Fruit fly (Drosophila melanogaster) whole organism, wandering third instar larva: ENCODE data around the gene Cpr66D.

Source experiments
- Abd-B ChIP-seq: fragments of >200 bp; optimal IDR thresholded peaks from 2 replicates; lab custom pipeline; 2017; ENCODE audit warnings: missing biosample characterization, missing genetic modification characterization
- CG32264 ChIP-seq: fragments of 200-800 bp; sonication (Bioruptor generic); optimal IDR thresholded peaks from 2 replicates; lab custom pipeline; 2016; ENCODE audit warnings: missing biosample characterization, missing genetic modification characterization
- CG9705 ChIP-seq: fragments of 200-800 bp; sonication (Bioruptor generic); optimal IDR thresholded peaks from 2 replicates; lab custom pipeline; 2018; ENCODE audit warnings: missing biosample characterization, mild to moderate bottlenecking, missing genetic modification characterization
- CrebA ChIP-seq: fragments of 200-800 bp; sonication (Bioruptor generic); optimal IDR thresholded peaks from 2 replicates; lab custom pipeline; 2016; ENCODE audit warnings: missing biosample characterization, mild to moderate bottlenecking, missing genetic modification characterization, borderline replicate concordance
- Dfd ChIP-seq: fragments of >200 bp; optimal IDR thresholded peaks from 2 replicates; lab custom pipeline; 2017; ENCODE audit warnings: missing biosample characterization, missing genetic modification characterization
- Dif ChIP-seq: fragments of 200-275, 200-300 bp; sonication (Bioruptor generic); optimal IDR thresholded peaks from 2 replicates; lab custom pipeline; 2018; ENCODE audit warnings: missing biosample characterization, missing genetic modification characterization; ENCODE audit not compliant: partially characterized antibody
- GATAd ChIP-seq: sonication (Bioruptor generic); optimal IDR thresholded peaks from 2 replicates; lab custom pipeline; 2016; ENCODE audit warnings: missing biosample characterization, missing genetic modification characterization
- HLH106 ChIP-seq: fragments of 200-800 bp; optimal IDR thresholded peaks from 3 replicates; lab custom pipeline; 2019; ENCODE audit warnings: missing biosample characterization, mild to moderate bottlenecking, missing genetic modification characterization, moderate library complexity
- Hnf4 ChIP-seq: fragments of 200-800 bp; sonication (Bioruptor generic); optimal IDR thresholded peaks from 2 replicates; lab custom pipeline; 2016; ENCODE audit warnings: missing biosample characterization, mild to moderate bottlenecking, missing genetic modification characterization
- Hr78 ChIP-seq: fragments of >200 bp; optimal IDR thresholded peaks from 2 replicates; lab custom pipeline; 2017; ENCODE audit warnings: missing biosample characterization, missing genetic modification characterization
- Hr83 ChIP-seq: fragments of 200-300 bp; sonication (Bioruptor generic); optimal IDR thresholded peaks from 2 replicates; lab custom pipeline; 2016; ENCODE audit warnings: missing biosample characterization, mild to moderate bottlenecking, missing genetic modification characterization, moderate library complexity; ENCODE audit not compliant: poor library complexity, severe bottlenecking
- Jra ChIP-seq: sonication (Bioruptor generic); optimal IDR thresholded peaks from 2 replicates; lab custom pipeline; 2016; ENCODE audit warnings: missing biosample characterization, missing genetic modification characterization
- Mio ChIP-seq: sonication (Bioruptor generic); optimal IDR thresholded peaks from 2 replicates; lab custom pipeline; 2016; ENCODE audit warnings: missing biosample characterization, missing genetic modification characterization
- Myc ChIP-seq: fragments of >200 bp; optimal IDR thresholded peaks from 2 replicates; lab custom pipeline; 2017
- N ChIP-seq: fragments of >200 bp; optimal IDR thresholded peaks from 2 replicates; lab custom pipeline; 2018; ENCODE audit warnings: missing biosample characterization, missing external identifiers, missing genetic modification characterization
- OdsH ChIP-seq: fragments of 200-800 bp; sonication (Bioruptor generic); optimal IDR thresholded peaks from 2 replicates; lab custom pipeline; 2016; ENCODE audit warnings: missing biosample characterization, mild to moderate bottlenecking, missing genetic modification characterization
- Rel ChIP-seq, 2 experiments: fragments of 200-800 bp; sonication (Bioruptor generic) in 1 of 2; optimal IDR thresholded peaks; 2 replicates in 1 of 2; 3 replicates in 1 of 2; lab custom pipeline; 2016 to 2019; ENCODE audit warnings: mild to moderate bottlenecking in 2 of 2, missing biosample characterization in 2 of 2, missing genetic modification characterization in 2 of 2, moderate library complexity in 1 of 2
- Sp1 ChIP-seq: fragments of 200-800 bp; sonication (Bioruptor generic); optimal IDR thresholded peaks from 3 replicates; lab custom pipeline; 2019; ENCODE audit warnings: missing biosample characterization, mild to moderate bottlenecking, missing genetic modification characterization, moderate library complexity
- Vsx2 ChIP-seq: fragments of 200-300, 225-300 bp; sonication (Bioruptor generic); optimal IDR thresholded peaks from 2 replicates; lab custom pipeline; 2018; ENCODE audit warnings: missing biosample characterization, missing genetic modification characterization; ENCODE audit not compliant: partially characterized antibody
- br ChIP-seq: fragments of 200-800 bp; sonication (Bioruptor generic); optimal IDR thresholded peaks from 2 replicates; lab custom pipeline; 2016; ENCODE audit warnings: missing biosample characterization, missing genetic modification characterization
- brk ChIP-seq: fragments of 200-800 bp; sonication (Bioruptor generic); optimal IDR thresholded peaks from 2 replicates; lab custom pipeline; 2016; ENCODE audit warnings: missing biosample characterization, mild to moderate bottlenecking, missing genetic modification characterization
- dl ChIP-seq, 2 experiments: fragments of 175-275, 200-275 bp in 1 of 2; fragments of 200-275 bp in 1 of 2; sonication (Bioruptor generic); optimal IDR thresholded peaks; lab custom pipeline; 2018; ENCODE audit warnings: mild to moderate bottlenecking in 2 of 2, missing biosample characterization in 2 of 2, missing genetic modification characterization in 2 of 2, moderate library complexity in 2 of 2; ENCODE audit not compliant: partially characterized antibody in 2 of 2, insufficient read depth in 1 of 2
- dmrt93B ChIP-seq: fragments of 200-800 bp; sonication (Bioruptor generic); optimal IDR thresholded peaks from 2 replicates; lab custom pipeline; 2018; ENCODE audit warnings: missing biosample characterization, mild to moderate bottlenecking, missing genetic modification characterization
- dsf ChIP-seq: sonication (Bioruptor generic); optimal IDR thresholded peaks from 2 replicates; lab custom pipeline; 2016; ENCODE audit warnings: missing biosample characterization, missing genetic modification characterization, borderline replicate concordance
- ey ChIP-seq: fragments of 200-800 bp; sonication (Bioruptor generic); optimal IDR thresholded peaks from 2 replicates; lab custom pipeline; 2016; ENCODE audit warnings: missing biosample characterization, missing genetic modification characterization
- foxo ChIP-seq, 2 experiments: fragments of 200-800 bp; sonication (Bioruptor generic); optimal IDR thresholded peaks; 2 replicates in 1 of 2; 3 replicates in 1 of 2; lab custom pipeline; 2016 to 2017; ENCODE audit warnings: missing biosample characterization in 2 of 2, missing genetic modification characterization in 2 of 2
- fru ChIP-seq: fragments of 200-800 bp; sonication (Bioruptor generic); optimal IDR thresholded peaks from 3 replicates; lab custom pipeline; 2016; ENCODE audit warnings: missing biosample characterization, mild to moderate bottlenecking, missing genetic modification characterization
- h ChIP-seq: fragments of 200-800 bp; sonication (Bioruptor generic); optimal IDR thresholded peaks from 3 replicates; lab custom pipeline; 2016; ENCODE audit warnings: missing biosample characterization, mild to moderate bottlenecking, missing genetic modification characterization
- jim ChIP-seq: fragments of 175-275, 200-325 bp; sonication (Bioruptor generic); optimal IDR thresholded peaks from 2 replicates; lab custom pipeline; 2016; ENCODE audit warnings: missing biosample characterization, mild to moderate bottlenecking, missing genetic modification characterization
- lola ChIP-seq: fragments of >200 bp; optimal IDR thresholded peaks from 2 replicates; lab custom pipeline; 2017; ENCODE audit warnings: missing biosample characterization, missing genetic modification characterization
- pan ChIP-seq: fragments of >200 bp; optimal IDR thresholded peaks from 2 replicates; lab custom pipeline; 2017
- psq ChIP-seq: fragments of 200-800 bp; sonication (Bioruptor generic); optimal IDR thresholded peaks from 3 replicates; lab custom pipeline; 2017; ENCODE audit warnings: missing biosample characterization, mild to moderate bottlenecking, missing genetic modification characterization, moderate library complexity
- rgr ChIP-seq: fragments of 200-800 bp; sonication (Bioruptor generic); optimal IDR thresholded peaks from 3 replicates; lab custom pipeline; 2016; ENCODE audit warnings: missing biosample characterization, mild to moderate bottlenecking, missing genetic modification characterization
- sage ChIP-seq: fragments of 200-800 bp; sonication (Bioruptor generic); optimal IDR thresholded peaks from 2 replicates; lab custom pipeline; 2016; ENCODE audit warnings: missing biosample characterization, mild to moderate bottlenecking, missing genetic modification characterization
- sv ChIP-seq: fragments of 200-800 bp; sonication (Bioruptor generic); optimal IDR thresholded peaks from 3 replicates; lab custom pipeline; 2016; ENCODE audit warnings: missing biosample characterization, missing genetic modification characterization
- tai ChIP-seq: sonication (Bioruptor generic); optimal IDR thresholded peaks from 2 replicates; lab custom pipeline; 2016; ENCODE audit warnings: missing biosample characterization, missing genetic modification characterization
- usp ChIP-seq: fragments of >200 bp; optimal IDR thresholded peaks from 2 replicates; lab custom pipeline; 2017; ENCODE audit warnings: missing biosample characterization, missing genetic modification characterization
- woc ChIP-seq: sonication (Bioruptor generic); optimal IDR thresholded peaks from 2 replicates; lab custom pipeline; 2016; ENCODE audit warnings: missing biosample characterization, mild to moderate bottlenecking, missing genetic modification characterization

Gene Cpr66D

dm6 chr3L:8686646-8687045, 46.4 kb downstream of the Cpr66D start:
- no peak for TF ChIP-seq ey (GFP tag; lab: Kevin White, UChicago)
- no peak for TF ChIP-seq Rel (GFP tag; optimal IDR thresholded peaks at IDR 0.05; lab: Kevin White, UChicago)
- peak; percentile 92 for TF ChIP-seq Rel (tag; optimal IDR thresholded peaks at IDR 0.05; lab: Kevin White, UChicago)
- TF ChIP-seq, all 38 proteins: peak for 1

- TF ChIP-seq GATAd: no peak
- TF ChIP-seq woc (GFP tag; lab: Kevin White, UChicago): no peak
- TF ChIP-seq usp (GFP tag; lab: Kevin White, UChicago): no peak
- TF ChIP-seq br (GFP tag; lab: Kevin White, UChicago): peak; percentile 40
- TF ChIP-seq fru: peak; percentile 67
- peak; percentile 43 for TF ChIP-seq jim (GFP tag; lab: Kevin White, UChicago)
- no peak for TF ChIP-seq Mio (GFP tag; lab: Kevin White, UChicago)
- no peak for TF ChIP-seq N
- no peak for TF ChIP-seq dl (GFP tag; optimal IDR thresholded peaks at IDR 0.05; lab: Kevin White, UChicago; ENCODE audit: insufficient read depth in 1 of 2, partially characterized antibody in 2 of 2)
- TF ChIP-seq brk (GFP tag; lab: Kevin White, UChicago): no peak
- TF ChIP-seq OdsH (GFP tag; lab: Kevin White, UChicago): no peak
- TF ChIP-seq Jra (GFP tag; lab: Kevin White, UChicago): no peak
- no peak for TF ChIP-seq Dfd (GFP tag; lab: Kevin White, UChicago)
- TF ChIP-seq foxo (GFP tag; optimal IDR thresholded peaks at IDR 0.05; lab: Kevin White, UChicago): peak in 1 of 2 experiments; percentile 2
- no peak for TF ChIP-seq sv (GFP tag; lab: Kevin White, UChicago)
- TF ChIP-seq HLH106 (tag; lab: Kevin White, UChicago): no peak
- no peak for TF ChIP-seq Hnf4
- peak; percentile 37 for TF ChIP-seq rgr (GFP tag; lab: Kevin White, UChicago)
- TF ChIP-seq lola (GFP tag; lab: Kevin White, UChicago): no peak
- TF ChIP-seq sage (GFP tag; lab: Kevin White, UChicago): no peak
- TF ChIP-seq Abd-B: no peak
- no peak for TF ChIP-seq CG32264 (GFP tag; lab: Kevin White, UChicago)
- TF ChIP-seq Dif (GFP tag; lab: Kevin White, UChicago): no peak
- peak; percentile 3 for TF ChIP-seq psq (GFP tag; lab: Kevin White, UChicago)
- no peak for TF ChIP-seq Vsx2 (GFP tag; lab: Kevin White, UChicago)
- TF ChIP-seq CrebA (GFP tag; lab: Kevin White, UChicago): no peak
- TF ChIP-seq pan (lab: Kevin White, UChicago): no peak
- TF ChIP-seq Hr78 (GFP tag; lab: Kevin White, UChicago): no peak
- TF ChIP-seq dsf (GFP tag; lab: Kevin White, UChicago): no peak
- TF ChIP-seq CG9705 (GFP tag; lab: Kevin White, UChicago): no peak
- no peak for TF ChIP-seq tai (GFP tag; lab: Kevin White, UChicago)
- no peak for TF ChIP-seq Hr83 (GFP tag; lab: Kevin White, UChicago)
- peak; percentile 10 for TF ChIP-seq Sp1
- no peak for TF ChIP-seq Myc (lab: Kevin White, UChicago)
- TF ChIP-seq h (GFP tag; lab: Kevin White, UChicago): peak; percentile 68
- no peak for TF ChIP-seq Rel (GFP tag; optimal IDR thresholded peaks at IDR 0.05; lab: Kevin White, UChicago)
- TF ChIP-seq Rel (tag; optimal IDR thresholded peaks at IDR 0.05; lab: Kevin White, UChicago): peak; percentile 17
- peak; percentile 7 for TF ChIP-seq ey (GFP tag; lab: Kevin White, UChicago)
- no peak for TF ChIP-seq dmrt93B
These were observed 48.6 kb downstream of the Cpr66D start for dm6 chr3L:8688694-8689291.
